Fruit fly (Drosophila melanogaster) whole organism, embryonic: ENCODE results near the gene CG14995.

ENCODE experiments used
- ATbp ChIP-seq: fragments of 200-800 bp; sonication (Bioruptor generic); optimal IDR thresholded peaks from 2 replicates; lab custom pipeline; 2017; ENCODE audit warnings: missing biosample characterization, mild to moderate bottlenecking, missing genetic modification characterization, missing genetic modification reagents
- Adf1 ChIP-seq: fragments of 200-800 bp; sonication (Bioruptor generic); IDR thresholded peaks from 2 replicates; pipeline ENCODE4 v1.3.6; 2022; ENCODE audit warnings: missing biosample characterization, missing genetic modification characterization
- Awh ChIP-seq: fragments of 200-800 bp; sonication (Bioruptor generic); IDR thresholded peaks from 2 replicates; pipeline ENCODE4, ENCODE4 v1.3.6; 2022; ENCODE audit warnings: missing biosample characterization, missing genetic modification characterization
- CG12155 ChIP-seq: fragments of 200-800 bp; sonication (Bioruptor generic); optimal IDR thresholded peaks from 3 replicates; lab custom pipeline; 2016; ENCODE audit warnings: missing biosample characterization, missing genetic modification characterization
- CG12391 ChIP-seq: fragments of 200-800 bp; sonication (Bioruptor generic); optimal IDR thresholded peaks from 3 replicates; lab custom pipeline; 2018; ENCODE audit warnings: missing biosample characterization, mild to moderate bottlenecking, missing genetic modification characterization, moderate library complexity
- CG13123 ChIP-seq: fragments of 200-800 bp; sonication (Bioruptor generic); optimal IDR thresholded peaks from 2 replicates; lab custom pipeline; 2016; ENCODE audit warnings: missing biosample characterization, missing genetic modification characterization
- CG1603 ChIP-seq: fragments of 200-800 bp; sonication (Bioruptor generic); optimal IDR thresholded peaks from 2 replicates; lab custom pipeline; 2019; ENCODE audit warnings: missing biosample characterization, mild to moderate bottlenecking, missing genetic modification characterization, moderate library complexity
- CG30020 ChIP-seq: fragments of 200-800 bp; optimal IDR thresholded peaks from 2 replicates; lab custom pipeline; 2019; ENCODE audit warnings: missing biosample characterization, mild to moderate bottlenecking, missing genetic modification characterization, moderate library complexity
- CG33557 ChIP-seq: fragments of 200-800 bp; sonication (Bioruptor generic); optimal IDR thresholded peaks from 2 replicates; lab custom pipeline; 2019; ENCODE audit warnings: missing biosample characterization, mild to moderate bottlenecking, missing genetic modification characterization, moderate library complexity
- CG34224 ChIP-seq: fragments of 200-800 bp; sonication (Bioruptor generic); IDR thresholded peaks from 3 replicates; pipeline ENCODE4 v1.3.6; 2022; ENCODE audit warnings: missing biosample characterization, missing genetic modification characterization; ENCODE audit not compliant: partially characterized antibody
- CG8478 ChIP-seq: fragments of >200 bp; optimal IDR thresholded peaks from 2 replicates; lab custom pipeline; 2018
- CG9797 ChIP-seq: fragments of 200-800 bp; sonication (Bioruptor generic); optimal IDR thresholded peaks from 3 replicates; lab custom pipeline; 2018; ENCODE audit warnings: missing biosample characterization, mild to moderate bottlenecking, missing genetic modification characterization
- CG9932 ChIP-seq: fragments of 200-800 bp; sonication (Bioruptor generic); IDR thresholded peaks from 2 replicates; pipeline ENCODE4 v1.3.6; 2022; ENCODE audit warnings: missing biosample characterization, missing genetic modification characterization
- Dbx ChIP-seq: fragments of 200-800 bp; sonication (Bioruptor generic); IDR thresholded peaks from 3 replicates; pipeline ENCODE4 v1.3.6; 2022; ENCODE audit warnings: missing biosample characterization, missing genetic modification characterization
- Doc2 ChIP-seq: fragments of 200-800 bp; sonication (Bioruptor generic); IDR thresholded peaks from 2 replicates; pipeline ENCODE4 v1.3.6; 2022; ENCODE audit warnings: missing biosample characterization, missing genetic modification characterization
- Doc3 ChIP-seq: fragments of 200-800 bp; sonication (Bioruptor generic); IDR thresholded peaks from 3 replicates; pipeline ENCODE4 v1.3.6; 2022; ENCODE audit warnings: missing biosample characterization, missing genetic modification characterization; ENCODE audit not compliant: partially characterized antibody
- Dp ChIP-seq: fragments of 200-800 bp; sonication (Bioruptor generic); optimal IDR thresholded peaks from 2 replicates; lab custom pipeline; 2018; ENCODE audit warnings: missing biosample characterization, mild to moderate bottlenecking, missing genetic modification characterization, moderate library complexity
- Ets97D ChIP-seq: fragments of 200-800 bp; sonication (Bioruptor generic); optimal IDR thresholded peaks from 3 replicates; lab custom pipeline; 2016; ENCODE audit warnings: missing biosample characterization, missing genetic modification characterization
- Fer1 ChIP-seq: fragments of 200-800 bp; sonication (Bioruptor generic); optimal IDR thresholded peaks from 2 replicates; lab custom pipeline; 2017; ENCODE audit warnings: missing biosample characterization, mild to moderate bottlenecking, missing genetic modification characterization
- HLHmδ ChIP-seq: fragments of 200-800 bp; sonication (Bioruptor generic); optimal IDR thresholded peaks from 2 replicates; lab custom pipeline; 2018; ENCODE audit warnings: missing biosample characterization, mild to moderate bottlenecking, missing genetic modification characterization, moderate library complexity
- HmgZ ChIP-seq: fragments of 200-800 bp; sonication (Bioruptor generic); optimal IDR thresholded peaks from 2 replicates; lab custom pipeline; 2018; ENCODE audit warnings: missing biosample characterization, mild to moderate bottlenecking, missing genetic modification characterization
- Hr51 ChIP-seq, 2 experiments: fragments of 200-800 bp; sonication (Bioruptor generic); optimal IDR thresholded peaks; 2 replicates in 1 of 2; 3 replicates in 1 of 2; lab custom pipeline; 2016 to 2018; ENCODE audit warnings: missing biosample characterization in 2 of 2, missing genetic modification characterization in 2 of 2, mild to moderate bottlenecking in 1 of 2, moderate library complexity in 1 of 2
- Max ChIP-seq: fragments of 200-800 bp; sonication (Bioruptor generic); optimal IDR thresholded peaks from 2 replicates; lab custom pipeline; 2016; ENCODE audit warnings: missing biosample characterization, mild to moderate bottlenecking, missing genetic modification characterization
- Nf-YB ChIP-seq: fragments of 200-800 bp; sonication (Bioruptor generic); optimal IDR thresholded peaks from 3 replicates; lab custom pipeline; 2019; ENCODE audit warnings: missing biosample characterization, mild to moderate bottlenecking, missing genetic modification characterization, moderate library complexity
- Scr ChIP-seq: fragments of 200-800 bp; sonication (Bioruptor generic); IDR thresholded peaks from 2 replicates; pipeline ENCODE4 v1.3.6; 2022; ENCODE audit warnings: missing biosample characterization, missing genetic modification characterization; ENCODE audit not compliant: partially characterized antibody
- abd-A ChIP-seq: fragments of 200-800 bp; sonication (Bioruptor generic); optimal IDR thresholded peaks from 3 replicates; lab custom pipeline; 2019; ENCODE audit warnings: missing biosample characterization, mild to moderate bottlenecking, missing genetic modification characterization, moderate library complexity
- amos ChIP-seq: fragments of 200-800 bp; sonication (Bioruptor generic); IDR thresholded peaks from 2 replicates; pipeline ENCODE4 v1.3.6; 2022; ENCODE audit warnings: missing biosample characterization, missing genetic modification characterization; ENCODE audit not compliant: partially characterized antibody
- aop ChIP-seq: fragments of 200-800 bp; sonication (Bioruptor generic); IDR thresholded peaks from 2 replicates; pipeline ENCODE4 v1.3.6; 2022; ENCODE audit warnings: missing biosample characterization, missing genetic modification characterization
- cad ChIP-seq: fragments of >200 bp; optimal IDR thresholded peaks from 2 replicates; lab custom pipeline; 2017; ENCODE audit warnings: missing biosample characterization, missing genetic modification characterization
- cg ChIP-seq: fragments of 200-800 bp; sonication (Bioruptor generic); optimal IDR thresholded peaks from 3 replicates; lab custom pipeline; 2019; ENCODE audit warnings: missing biosample characterization, mild to moderate bottlenecking, missing genetic modification characterization, moderate library complexity
- chm ChIP-seq: fragments of 200-800 bp; sonication (Bioruptor generic); IDR thresholded peaks from 2 replicates; pipeline ENCODE4 v1.3.6; 2022; ENCODE audit warnings: missing biosample characterization, missing genetic modification characterization
- dmrt99B ChIP-seq: fragments of 200-800 bp; sonication (Bioruptor generic); optimal IDR thresholded peaks from 2 replicates; lab custom pipeline; 2018; ENCODE audit warnings: missing biosample characterization, mild to moderate bottlenecking, missing genetic modification characterization, moderate library complexity
- dpn ChIP-seq, 2 experiments: fragments of 200-800 bp; sonication (Bioruptor generic); optimal IDR thresholded peaks; 3 replicates each; lab custom pipeline; 2016; ENCODE audit warnings: missing biosample characterization in 2 of 2, missing genetic modification characterization in 2 of 2
- dysf ChIP-seq: fragments of 200-800 bp; sonication (Bioruptor generic); IDR thresholded peaks from 3 replicates; pipeline ENCODE4 v1.3.6; 2022; ENCODE audit warnings: missing biosample characterization, missing genetic modification characterization
- fu2 ChIP-seq: fragments of 200-800 bp; sonication (Bioruptor generic); optimal IDR thresholded peaks from 2 replicates; lab custom pipeline; 2016; ENCODE audit warnings: missing biosample characterization, missing genetic modification characterization
- hbn ChIP-seq: fragments of 200-800 bp; sonication (Bioruptor generic); IDR thresholded peaks from 2 replicates; pipeline ENCODE4 v1.3.6; 2022; ENCODE audit warnings: missing biosample characterization, missing genetic modification characterization; ENCODE audit not compliant: partially characterized antibody
- mirr ChIP-seq: fragments of 200-800 bp; sonication (Bioruptor generic); optimal IDR thresholded peaks from 3 replicates; lab custom pipeline; 2018; ENCODE audit warnings: missing biosample characterization, mild to moderate bottlenecking, missing genetic modification characterization
- nom ChIP-seq: fragments of 200-800 bp; sonication (Bioruptor generic); optimal IDR thresholded peaks from 2 replicates; lab custom pipeline; 2017; ENCODE audit warnings: missing biosample characterization, missing genetic modification characterization, mild to moderate bottlenecking, moderate library complexity, missing genetic modification reagents
- pho ChIP-seq: fragments of 200-800 bp; sonication (Bioruptor generic); optimal IDR thresholded peaks from 2 replicates; lab custom pipeline; 2016; ENCODE audit warnings: missing biosample characterization, missing genetic modification characterization
- scrt ChIP-seq: fragments of 200-800 bp; sonication (Bioruptor generic); optimal IDR thresholded peaks from 2 replicates; lab custom pipeline; 2018; ENCODE audit warnings: missing biosample characterization, mild to moderate bottlenecking, missing genetic modification characterization, moderate library complexity
- sim ChIP-seq: fragments of 200-800 bp; sonication (Bioruptor generic); IDR thresholded peaks from 2 replicates; pipeline ENCODE4 v1.3.6; 2022; ENCODE audit warnings: missing biosample characterization, missing genetic modification characterization
- sna ChIP-seq: fragments of 200-800 bp; sonication (Bioruptor generic); IDR thresholded peaks from 2 replicates; pipeline ENCODE4 v1.3.6; 2022; ENCODE audit warnings: missing biosample characterization, missing genetic modification characterization; ENCODE audit not compliant: partially characterized antibody
- stwl ChIP-seq: fragments of 200-800 bp; sonication (Bioruptor generic); optimal IDR thresholded peaks from 3 replicates; lab custom pipeline; 2018; ENCODE audit warnings: missing biosample characterization, mild to moderate bottlenecking, missing genetic modification characterization, moderate library complexity
- tin ChIP-seq: fragments of 200-800 bp; sonication (Bioruptor generic); optimal IDR thresholded peaks from 3 replicates; lab custom pipeline; 2016; ENCODE audit warnings: missing biosample characterization, missing genetic modification characterization
- tna ChIP-seq: fragments of 200-800 bp; sonication (Bioruptor generic); IDR thresholded peaks from 2 replicates; pipeline ENCODE4 v1.3.6; 2022; ENCODE audit warnings: missing biosample characterization, missing genetic modification characterization; ENCODE audit not compliant: partially characterized antibody
- z ChIP-seq: fragments of 200-800 bp; sonication (Bioruptor generic); IDR thresholded peaks from 3 replicates; pipeline ENCODE4 v1.3.6; 2022; ENCODE audit warnings: missing biosample characterization, missing genetic modification characterization
- zen ChIP-seq: fragments of 200-800 bp; sonication (Bioruptor generic); optimal IDR thresholded peaks from 3 replicates; lab custom pipeline; 2018; ENCODE audit warnings: missing biosample characterization, mild to moderate bottlenecking, missing genetic modification characterization, moderate library complexity

Gene CG14995

dm6 chr3L:4108844-4109494, 5.9 kb upstream of the CG14995 start (continued):
- TF ChIP-seq Max (GFP tag; lab: Kevin White, UChicago): peak; percentile 69
- TF ChIP-seq tna (GFP tag; lab: Robert Waterston, UW): no peak
- no peak for TF ChIP-seq Doc2
- peak; percentile 50 for TF ChIP-seq CG13123
- TF ChIP-seq scrt (GFP tag; lab: Kevin White, UChicago): peak; percentile 40
- TF ChIP-seq ATbp: peak; percentile 68
- no peak for TF ChIP-seq pho (GFP tag; lab: Kevin White, UChicago)
- TF ChIP-seq abd-A: no peak
- peak; percentile 90 for TF ChIP-seq dmrt99B
- TF ChIP-seq cad (GFP tag; lab: Kevin White, UChicago): no peak
- peak; percentile 59 for TF ChIP-seq CG33557 (GFP tag; lab: Kevin White, UChicago)
- TF ChIP-seq zen (tag; lab: Kevin White, UChicago): peak; percentile 61
- TF ChIP-seq Hr51 (GFP tag; optimal IDR thresholded peaks at IDR 0.05; lab: Kevin White, UChicago): peak; percentile 51 to 82
- TF ChIP-seq sna (GFP tag; lab: Robert Waterston, UW): no peak
- TF ChIP-seq Dp (GFP tag; lab: Kevin White, UChicago): no peak
- TF ChIP-seq sim: peak; percentile 71
- TF ChIP-seq dpn (GFP tag; optimal IDR thresholded peaks at IDR 0.05; lab: Kevin White, UChicago): peak; percentile 76 to 78
- TF ChIP-seq Dbx (GFP tag; lab: Robert Waterston, UW): peak; percentile 62; the same call in 2 of the 3 replicates
- no peak for TF ChIP-seq aop
- TF ChIP-seq z (GFP tag; lab: Robert Waterston, UW): no peak
- TF ChIP-seq HmgZ (tag; lab: Kevin White, UChicago): peak; percentile 58
- TF ChIP-seq chm (GFP tag; lab: Robert Waterston, UW): no peak
- TF ChIP-seq fu2 (GFP tag; lab: Kevin White, UChicago): no peak

dm6 chr3L:4108072-4108843, 5.2 kb upstream of the CG14995 start, which contains the start of gene Ack:
Gene Ack, plus strand, starts transcription at chr3L:4108186.
- TF ChIP-seq dysf (GFP tag; lab: Robert Waterston, UW): no peak
- peak; percentile 96 for TF ChIP-seq cg (GFP tag; lab: Kevin White, UChicago)
- peak; percentile 64 for TF ChIP-seq sna (GFP tag; lab: Robert Waterston, UW)
- TF ChIP-seq mirr: peak; percentile 18
- no peak for TF ChIP-seq tin (GFP tag; lab: Kevin White, UChicago)
- TF ChIP-seq CG8478 (lab: Kevin White, UChicago): peak; percentile 26
- peak; percentile 81 for TF ChIP-seq CG34224 (GFP tag; lab: Robert Waterston, UW)
- TF ChIP-seq Scr (GFP tag; lab: Robert Waterston, UW): peak; percentile 85
- TF ChIP-seq CG9797 (GFP tag; lab: Kevin White, UChicago): peak; percentile 42
- peak; percentile 35 for TF ChIP-seq stwl (tag; lab: Kevin White, UChicago)
- peak; percentile 3 for TF ChIP-seq CG30020 (tag; lab: Kevin White, UChicago)
- peak; percentile 95 for TF ChIP-seq Adf1
- peak; percentile 28 for TF ChIP-seq Fer1 (GFP tag; lab: Kevin White, UChicago)
- TF ChIP-seq hbn (GFP tag; lab: Robert Waterston, UW): peak; percentile 86
- TF ChIP-seq Doc3: peak; percentile 64; the same call in 1 of the 3 replicates
- peak; percentile 25 for TF ChIP-seq CG12391 (tag; lab: Kevin White, UChicago)
- TF ChIP-seq Nf-YB: peak; percentile 0
- peak; percentile 23; the same call in 1 of the 2 replicates for TF ChIP-seq CG9932 (GFP tag; lab: Robert Waterston, UW)
- peak; percentile 58 for TF ChIP-seq Dp (GFP tag; lab: Kevin White, UChicago)
- TF ChIP-seq CG1603 (tag; lab: Kevin White, UChicago): peak; percentile 42
- peak; percentile 55; the same call in 1 of the 2 replicates for TF ChIP-seq Awh (GFP tag; lab: Robert Waterston, UW)
- peak; percentile 22 for TF ChIP-seq Ets97D (GFP tag; lab: Kevin White, UChicago)
- TF ChIP-seq HLHmδ (GFP tag; lab: Kevin White, UChicago): peak; percentile 16
- TF ChIP-seq CG12155 (GFP tag; lab: Kevin White, UChicago): no peak
- TF ChIP-seq amos (GFP tag; lab: Robert Waterston, UW): peak; percentile 94
- TF ChIP-seq nom (GFP tag; lab: Kevin White, UChicago): peak; percentile 31
